Worm (Caenorhabditis elegans) whole organism, L3 larva: ENCODE measurements around the gene T25E4.2.

Experiments
- ama-1 ChIP-seq: fragments of 150-350 bp; optimal IDR thresholded peaks from 2 replicates; lab custom pipeline; 2018
- elt-1 ChIP-seq: fragments of 150-350 bp; optimal IDR thresholded peaks from 2 replicates; lab custom pipeline; 2014; ENCODE audit warnings: missing biosample characterization, missing genetic modification characterization
- jun-1 ChIP-seq: fragments of 150-350 bp; optimal IDR thresholded peaks from 2 replicates; lab custom pipeline; 2014; ENCODE audit warnings: missing biosample characterization, missing genetic modification reagents, missing genetic modification characterization
- lin-39 ChIP-seq: fragments of 150-350 bp; optimal IDR thresholded peaks from 2 replicates; lab custom pipeline; 2018; ENCODE audit warnings: missing biosample characterization, missing genetic modification reagents, missing genetic modification characterization
- lsy-12 ChIP-seq: sonication (generic microtip); optimal IDR thresholded peaks from 2 replicates; lab custom pipeline; 2016; ENCODE audit warnings: mild to moderate bottlenecking, missing genetic modification characterization, missing compliant biosample characterization
- mdl-1 ChIP-seq: fragments of 150-350 bp; optimal IDR thresholded peaks from 2 replicates; lab custom pipeline; 2014; ENCODE audit warnings: missing biosample characterization, missing genetic modification characterization
- nhr-237 ChIP-seq: fragments of 150-350 bp; optimal IDR thresholded peaks from 2 replicates; lab custom pipeline; 2014; ENCODE audit warnings: missing biosample characterization, missing genetic modification characterization
- nhr-43 ChIP-seq: sonication (generic microtip); optimal IDR thresholded peaks from 2 replicates; lab custom pipeline; 2016; ENCODE audit warnings: mild to moderate bottlenecking, missing genetic modification characterization, missing compliant biosample characterization; ENCODE audit not compliant: poor library complexity, severe bottlenecking
- pha-4 ChIP-seq: fragments of 150-350 bp; optimal IDR thresholded peaks from 2 replicates; lab custom pipeline; 2014; ENCODE audit warnings: missing biosample characterization, missing genetic modification reagents, missing genetic modification characterization
- ztf-4 ChIP-seq: fragments of 150-350 bp; optimal IDR thresholded peaks from 2 replicates; lab custom pipeline; 2014; ENCODE audit warnings: missing biosample characterization, missing genetic modification characterization

ce11 chrII:5541685-5542084 is 40.5 kb downstream of the T25E4.2 start, which contains the start of gene C17C3.24:
- TF ChIP-seq nhr-43 (no peak), pha-4 (tag; lab: Kevin White, UChicago) (no peak), nhr-237 (no peak), ztf-4 (tag; lab: Kevin White, UChicago) (no peak), elt-1 (tag; lab: Kevin White, UChicago) (no peak), lin-39 (tag; lab: Kevin White, UChicago) (no peak), lsy-12 (no peak), jun-1 (no peak), ama-1 (lab: Kevin White, UChicago) (no peak), mdl-1 (tag; lab: Kevin White, UChicago) (no peak)
